Worm (Caenorhabditis elegans) whole organism, mixed stage, embryonic: ENCODE results near the gene Y37E11AM.4.

Source experiments
- ces-1 ChIP-seq: fragments of 150-350 bp; optimal IDR thresholded peaks from 2 replicates; lab custom pipeline; 2014; ENCODE audit warnings: missing biosample characterization, missing genetic modification reagents, missing genetic modification characterization
- drap-1 ChIP-seq: fragments of 200-800 bp; sonication (Bioruptor generic); optimal IDR thresholded peaks from 3 replicates; lab custom pipeline; 2018; ENCODE audit warnings: mild to moderate bottlenecking, missing genetic modification characterization, missing compliant biosample characterization
- ham-2 ChIP-seq: fragments of 200-800 bp; sonication (Bioruptor generic); optimal IDR thresholded peaks from 2 replicates; lab custom pipeline; 2018; ENCODE audit warnings: mild to moderate bottlenecking, missing genetic modification characterization, missing compliant biosample characterization
- lin-32 ChIP-seq: fragments of 200-800 bp; sonication (Bioruptor generic); optimal IDR thresholded peaks from 2 replicates; lab custom pipeline; 2018; ENCODE audit warnings: mild to moderate bottlenecking, missing genetic modification characterization, missing compliant biosample characterization
- lsy-2 ChIP-seq: fragments of 150-350 bp; optimal IDR thresholded peaks from 2 replicates; lab custom pipeline; 2014; ENCODE audit warnings: missing biosample characterization, missing genetic modification characterization
- mls-2 ChIP-seq: sonication (generic microtip); optimal IDR thresholded peaks from 2 replicates; lab custom pipeline; 2016; ENCODE audit warnings: mild to moderate bottlenecking, missing genetic modification characterization, moderate library complexity, missing compliant biosample characterization
- nhr-12 ChIP-seq: fragments of 150-350 bp; optimal IDR thresholded peaks from 2 replicates; lab custom pipeline; 2014; ENCODE audit warnings: missing biosample characterization, missing genetic modification characterization
- nhr-237 ChIP-seq: fragments of 150-350 bp; optimal IDR thresholded peaks from 2 replicates; lab custom pipeline; 2014; ENCODE audit warnings: missing biosample characterization, missing genetic modification characterization
- nhr-28 ChIP-seq: fragments of 150-350 bp; optimal IDR thresholded peaks from 2 replicates; lab custom pipeline; 2014; ENCODE audit warnings: missing biosample characterization, missing genetic modification characterization
- nhr-76 ChIP-seq: sonication (generic microtip); optimal IDR thresholded peaks from 2 replicates; lab custom pipeline; 2017; ENCODE audit warnings: missing biosample characterization, missing genetic modification characterization
- pha-4 ChIP-seq: fragments of 150-350 bp; optimal IDR thresholded peaks from 2 replicates; lab custom pipeline; 2018; ENCODE audit warnings: missing biosample characterization, missing genetic modification reagents, missing genetic modification characterization
- sem-2 ChIP-seq: fragments of 200-800 bp; sonication (Bioruptor generic); optimal IDR thresholded peaks from 2 replicates; lab custom pipeline; 2018; ENCODE audit warnings: mild to moderate bottlenecking, missing genetic modification characterization, missing compliant biosample characterization
- unc-120 ChIP-seq: sonication (generic microtip); optimal IDR thresholded peaks from 2 replicates; lab custom pipeline; 2017; ENCODE audit warnings: missing genetic modification characterization, missing compliant biosample characterization; ENCODE audit not compliant: poor library complexity, severe bottlenecking
- unc-62 ChIP-seq: fragments of 150-350 bp; optimal IDR thresholded peaks from 2 replicates; lab custom pipeline; 2014; ENCODE audit warnings: missing biosample characterization, missing genetic modification reagents, missing genetic modification characterization

ce11 chrIV:3752276-3752675 is 29.7 kb upstream of the Y37E11AM.4 start:
- no peak for TF ChIP-seq nhr-12 (tag; lab: Kevin White, UChicago)
- TF ChIP-seq mls-2 (tag; lab: Kevin White, UChicago), result no peak
- no peak for TF ChIP-seq ham-2 (GFP tag; lab: Kevin White, UChicago)
- no peak for TF ChIP-seq pha-4 (tag; lab: Kevin White, UChicago)
- no peak for TF ChIP-seq unc-120 (tag; lab: Kevin White, UChicago)
- TF ChIP-seq nhr-237, result no peak
- TF ChIP-seq lsy-2 (tag; lab: Kevin White, UChicago), result no peak
- TF ChIP-seq drap-1 (GFP tag; lab: Kevin White, UChicago), result no peak
- no peak for TF ChIP-seq lin-32 (GFP tag; lab: Kevin White, UChicago)
- TF ChIP-seq unc-62, result no peak
- TF ChIP-seq nhr-28 (tag; lab: Kevin White, UChicago), result no peak
- TF ChIP-seq ces-1 (GFP tag; lab: Kevin White, UChicago), result no peak
- no peak for TF ChIP-seq sem-2 (GFP tag; lab: Kevin White, UChicago)
- no peak for TF ChIP-seq nhr-76 (tag; lab: Kevin White, UChicago)
